Fruit fly (Drosophila melanogaster) whole organism, embryonic: ENCODE measurements around the gene CG14154.

Experiments
- Bdp1 ChIP-seq: fragments of 200-800 bp; sonication (Bioruptor generic); optimal IDR thresholded peaks from 3 replicates; lab custom pipeline; 2016; ENCODE audit warnings: missing biosample characterization, missing genetic modification characterization
- CG12391 ChIP-seq: fragments of 200-800 bp; sonication (Bioruptor generic); optimal IDR thresholded peaks from 3 replicates; lab custom pipeline; 2018; ENCODE audit warnings: missing biosample characterization, mild to moderate bottlenecking, missing genetic modification characterization, moderate library complexity
- CG12659 ChIP-seq: fragments of 200-800 bp; sonication (Bioruptor generic); optimal IDR thresholded peaks from 3 replicates; lab custom pipeline; 2017; ENCODE audit warnings: mild to moderate bottlenecking, missing biosample characterization, missing genetic modification reagents, missing genetic modification characterization
- CG13424 ChIP-seq: fragments of 200-800 bp; sonication (Bioruptor generic); optimal IDR thresholded peaks from 2 replicates; lab custom pipeline; 2019; ENCODE audit warnings: missing biosample characterization, mild to moderate bottlenecking, missing genetic modification characterization, moderate library complexity
- CG14965 ChIP-seq: fragments of 200-800 bp; sonication (Bioruptor generic); optimal IDR thresholded peaks from 2 replicates; lab custom pipeline; 2016; ENCODE audit warnings: missing biosample characterization, missing genetic modification characterization, borderline replicate concordance
- CG1529 ChIP-seq: fragments of 200-800 bp; sonication (Bioruptor generic); optimal IDR thresholded peaks from 3 replicates; lab custom pipeline; 2018; ENCODE audit warnings: missing biosample characterization, missing genetic modification characterization
- CG1602 ChIP-seq: fragments of 200-800 bp; sonication (Bioruptor generic); optimal IDR thresholded peaks from 3 replicates; lab custom pipeline; 2016; ENCODE audit warnings: missing biosample characterization, missing genetic modification characterization
- CG1603 ChIP-seq: fragments of 200-800 bp; sonication (Bioruptor generic); optimal IDR thresholded peaks from 2 replicates; lab custom pipeline; 2019; ENCODE audit warnings: missing biosample characterization, mild to moderate bottlenecking, missing genetic modification characterization, moderate library complexity
- CG1647 ChIP-seq: fragments of 200-800 bp; sonication (Bioruptor generic); optimal IDR thresholded peaks from 3 replicates; lab custom pipeline; 2016; ENCODE audit warnings: missing biosample characterization, missing genetic modification characterization
- CG17359 ChIP-seq: fragments of 200-800 bp; sonication (Bioruptor generic); optimal IDR thresholded peaks from 3 replicates; lab custom pipeline; 2018; ENCODE audit warnings: missing biosample characterization, mild to moderate bottlenecking, missing genetic modification characterization, moderate library complexity
- CG2116 ChIP-seq: fragments of 200-800 bp; sonication (Bioruptor generic); optimal IDR thresholded peaks from 3 replicates; lab custom pipeline; 2018; ENCODE audit warnings: missing biosample characterization, mild to moderate bottlenecking, missing genetic modification characterization
- CG31365 ChIP-seq: fragments of 200-800 bp; sonication (Bioruptor generic); optimal IDR thresholded peaks from 2 replicates; lab custom pipeline; 2018; ENCODE audit warnings: missing biosample characterization, mild to moderate bottlenecking, missing genetic modification characterization
- CG3838 ChIP-seq: fragments of 200-800 bp; sonication (Bioruptor generic); optimal IDR thresholded peaks from 3 replicates; lab custom pipeline; 2016; ENCODE audit warnings: missing biosample characterization, missing genetic modification characterization
- CG42726 ChIP-seq: fragments of 200-800 bp; sonication (Bioruptor generic); IDR thresholded peaks from 2 replicates; pipeline ENCODE4 v1.3.6; 2022; ENCODE audit warnings: missing biosample characterization, missing genetic modification characterization; ENCODE audit not compliant: partially characterized antibody
- CG6654 ChIP-seq: fragments of 200-800 bp; sonication (Bioruptor generic); optimal IDR thresholded peaks from 2 replicates; lab custom pipeline; 2017; ENCODE audit warnings: missing biosample characterization, mild to moderate bottlenecking, missing genetic modification characterization
- CG7963 ChIP-seq: fragments of 200-800 bp; sonication (Bioruptor generic); IDR thresholded peaks from 3 replicates; pipeline ENCODE4 v1.3.6; 2022; ENCODE audit warnings: missing biosample characterization, missing genetic modification characterization; ENCODE audit not compliant: partially characterized antibody
- CG8281 ChIP-seq: fragments of 200-800 bp; sonication (Bioruptor generic); optimal IDR thresholded peaks from 2 replicates; lab custom pipeline; 2018; ENCODE audit warnings: missing biosample characterization, mild to moderate bottlenecking, missing genetic modification characterization, moderate library complexity
- CG8359 ChIP-seq: fragments of 200-800 bp; sonication (Bioruptor generic); optimal IDR thresholded peaks from 2 replicates; lab custom pipeline; 2017; ENCODE audit warnings: missing biosample characterization, mild to moderate bottlenecking, missing genetic modification characterization, borderline replicate concordance
- CG9437 ChIP-seq: fragments of 200-800 bp; sonication (Bioruptor generic); optimal IDR thresholded peaks from 2 replicates; lab custom pipeline; 2018; ENCODE audit warnings: missing biosample characterization, mild to moderate bottlenecking, missing genetic modification characterization
- D19B ChIP-seq: fragments of 200-800 bp; sonication (Bioruptor generic); optimal IDR thresholded peaks from 2 replicates; lab custom pipeline; 2017; ENCODE audit warnings: missing biosample characterization, mild to moderate bottlenecking, missing genetic modification characterization
- Dll ChIP-seq: fragments of 200-800 bp; sonication (Bioruptor generic); IDR thresholded peaks from 4 replicates; pipeline ENCODE4 v1.3.6; 2022; ENCODE audit warnings: missing biosample characterization, missing genetic modification characterization; ENCODE audit not compliant: partially characterized antibody
- Hand ChIP-seq: fragments of 200-800 bp; sonication (Bioruptor generic); optimal IDR thresholded peaks from 2 replicates; lab custom pipeline; 2017; ENCODE audit warnings: mild to moderate bottlenecking, missing biosample characterization, missing genetic modification reagents, missing genetic modification characterization
- HmgZ ChIP-seq: fragments of 200-800 bp; sonication (Bioruptor generic); optimal IDR thresholded peaks from 2 replicates; lab custom pipeline; 2018; ENCODE audit warnings: missing biosample characterization, mild to moderate bottlenecking, missing genetic modification characterization
- Hmx ChIP-seq: fragments of 200-800 bp; sonication (Bioruptor generic); optimal IDR thresholded peaks from 2 replicates; lab custom pipeline; 2016; ENCODE audit warnings: missing biosample characterization, missing genetic modification characterization
- MESR4 ChIP-seq: fragments of 200-800 bp; sonication (Bioruptor generic); optimal IDR thresholded peaks from 2 replicates; lab custom pipeline; 2018; ENCODE audit warnings: missing biosample characterization, mild to moderate bottlenecking, missing genetic modification characterization, moderate library complexity
- Optix ChIP-seq: fragments of 200-800 bp; sonication (Bioruptor generic); IDR thresholded peaks from 3 replicates; pipeline ENCODE4 v1.3.6; 2022; ENCODE audit warnings: missing biosample characterization, missing genetic modification characterization
- Rx ChIP-seq: fragments of 200-800 bp; sonication (Bioruptor generic); IDR thresholded peaks from 2 replicates; pipeline ENCODE4 v1.3.6; 2022; ENCODE audit warnings: missing biosample characterization, missing genetic modification characterization
- ac ChIP-seq: fragments of 200-800 bp; sonication (Bioruptor generic); optimal IDR thresholded peaks from 3 replicates; lab custom pipeline; 2017; ENCODE audit warnings: missing biosample characterization, mild to moderate bottlenecking, missing genetic modification characterization
- az2 ChIP-seq: fragments of 200-800 bp; sonication (Bioruptor generic); optimal IDR thresholded peaks from 3 replicates; lab custom pipeline; 2016; ENCODE audit warnings: missing biosample characterization, missing genetic modification characterization
- crol ChIP-seq: fragments of 200-800 bp; sonication (Bioruptor generic); IDR thresholded peaks from 2 replicates; pipeline ENCODE4 v1.3.6; 2022; ENCODE audit warnings: missing biosample characterization, missing genetic modification characterization
- crp ChIP-seq, 2 experiments: fragments of 200-800 bp; sonication (Bioruptor generic); optimal IDR thresholded peaks; 2 replicates in 1 of 2; 3 replicates in 1 of 2; lab custom pipeline; 2017; ENCODE audit warnings: missing biosample characterization in 2 of 2, missing genetic modification characterization in 2 of 2, mild to moderate bottlenecking in 1 of 2, moderate library complexity in 1 of 2
- dm ChIP-seq: fragments of 200-800 bp; sonication (Bioruptor generic); optimal IDR thresholded peaks from 3 replicates; lab custom pipeline; 2016; ENCODE audit warnings: missing biosample characterization, missing genetic modification characterization
- hbn ChIP-seq: fragments of 200-800 bp; sonication (Bioruptor generic); IDR thresholded peaks from 2 replicates; pipeline ENCODE4 v1.3.6; 2022; ENCODE audit warnings: missing biosample characterization, missing genetic modification characterization; ENCODE audit not compliant: partially characterized antibody
- kni ChIP-seq: fragments of 200-800 bp; sonication (Bioruptor generic); optimal IDR thresholded peaks from 3 replicates; lab custom pipeline; 2017; ENCODE audit warnings: mild to moderate bottlenecking, missing biosample characterization, missing genetic modification reagents, missing genetic modification characterization
- lab ChIP-seq: fragments of 200-800 bp; sonication (Bioruptor generic); optimal IDR thresholded peaks from 3 replicates; lab custom pipeline; 2017; ENCODE audit warnings: missing biosample characterization, missing genetic modification characterization, mild to moderate bottlenecking, moderate library complexity, missing genetic modification reagents
- lola ChIP-seq, 3 experiments: fragments of >200 bp in 2 of 3; fragments of 200-800 bp in 1 of 3; sonication (Bioruptor generic) in 1 of 3; optimal IDR thresholded peaks; 2 replicates each; lab custom pipeline; 2017 to 2019; ENCODE audit warnings: missing biosample characterization in 3 of 3, missing genetic modification characterization in 3 of 3, mild to moderate bottlenecking in 1 of 3, moderate library complexity in 1 of 3
- nau ChIP-seq: fragments of 200-800 bp; sonication (Bioruptor generic); optimal IDR thresholded peaks from 3 replicates; lab custom pipeline; 2017; ENCODE audit warnings: missing biosample characterization, mild to moderate bottlenecking, missing genetic modification characterization, missing genetic modification reagents
- nerfin-1 ChIP-seq: fragments of 200-800 bp; sonication (Bioruptor generic); optimal IDR thresholded peaks from 3 replicates; lab custom pipeline; 2019; ENCODE audit warnings: missing biosample characterization, mild to moderate bottlenecking, missing genetic modification characterization, moderate library complexity
- pum ChIP-seq: fragments of 200-800 bp; sonication (Bioruptor generic); optimal IDR thresholded peaks from 2 replicates; lab custom pipeline; 2016; ENCODE audit warnings: missing biosample characterization, missing genetic modification characterization
- rib ChIP-seq: fragments of 200-800 bp; sonication (Bioruptor generic); IDR thresholded peaks from 2 replicates; pipeline ENCODE4 v1.3.6; 2022; ENCODE audit warnings: missing biosample characterization, missing genetic modification characterization
- sd ChIP-seq: fragments of 200-800 bp; sonication (Bioruptor generic); optimal IDR thresholded peaks from 3 replicates; lab custom pipeline; 2018; ENCODE audit warnings: missing biosample characterization, mild to moderate bottlenecking, missing genetic modification characterization, moderate library complexity
- sens-2 ChIP-seq: fragments of 200-800 bp; sonication (Bioruptor generic); IDR thresholded peaks from 2 replicates; pipeline ENCODE4 v1.3.6; 2022; ENCODE audit warnings: missing biosample characterization, missing genetic modification characterization
- so ChIP-seq: fragments of 200-800 bp; sonication (Bioruptor generic); IDR thresholded peaks from 3 replicates; pipeline ENCODE4 v1.3.6; 2022; ENCODE audit warnings: missing biosample characterization, missing genetic modification characterization
- tap ChIP-seq: fragments of 200-800 bp; optimal IDR thresholded peaks from 3 replicates; lab custom pipeline; 2019; ENCODE audit warnings: missing biosample characterization, mild to moderate bottlenecking, missing genetic modification characterization, moderate library complexity
- tio ChIP-seq: fragments of 200-800 bp; sonication (Bioruptor generic); optimal IDR thresholded peaks from 2 replicates; lab custom pipeline; 2017; ENCODE audit warnings: missing biosample characterization, missing genetic modification characterization, inconsistent platforms
- tna ChIP-seq: fragments of 200-800 bp; sonication (Bioruptor generic); IDR thresholded peaks from 2 replicates; pipeline ENCODE4 v1.3.6; 2022; ENCODE audit warnings: missing biosample characterization, missing genetic modification characterization; ENCODE audit not compliant: partially characterized antibody
- unc-4 ChIP-seq: fragments of 200-800 bp; sonication (Bioruptor generic); IDR thresholded peaks from 2 replicates; pipeline ENCODE4 v1.3.6; 2022; ENCODE audit warnings: missing biosample characterization, missing genetic modification characterization; ENCODE audit not compliant: partially characterized antibody
- zfh1 ChIP-seq: fragments of 200-800 bp; sonication (Bioruptor generic); IDR thresholded peaks from 3 replicates; pipeline ENCODE4 v1.3.6; 2022; ENCODE audit warnings: missing biosample characterization, missing genetic modification characterization

The CG14154 gene

DNA sequence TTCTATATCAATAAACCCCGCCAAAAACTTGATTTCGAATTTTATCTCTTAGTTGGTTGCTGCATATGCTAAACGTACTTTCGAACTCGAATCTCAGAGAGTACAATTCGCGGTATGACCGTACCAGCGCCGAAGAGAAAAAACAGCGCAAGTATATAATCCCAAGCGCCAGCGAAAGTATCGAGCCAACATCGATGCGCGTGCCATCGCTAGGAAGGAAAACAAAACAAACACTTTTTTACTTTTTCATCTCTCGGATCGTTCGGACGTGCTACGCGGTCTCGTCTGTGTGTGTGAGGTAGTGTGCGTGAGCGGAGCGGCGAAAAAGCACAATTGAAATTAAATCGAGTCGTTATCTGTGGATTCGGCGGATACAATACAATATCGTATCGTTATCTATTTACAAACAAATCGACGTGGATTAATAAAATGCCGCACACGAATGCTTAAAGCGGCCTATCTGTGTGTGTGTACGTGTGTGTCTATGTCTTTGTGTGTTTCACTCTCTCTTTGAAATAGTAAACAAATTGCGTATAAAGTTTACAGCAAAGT is 22.9 kb downstream of the CG14154 start, which contains the start of gene simj (continued):
- TF ChIP-seq tio (GFP tag; lab: Kevin White, UChicago) (no peak), so (peak; percentile 57; the same call in 1 of the 3 replicates), CG9437 (no peak), CG17359 (tag; lab: Kevin White, UChicago) (peak; percentile 29), tap (tag; lab: Kevin White, UChicago) (no peak), crol (GFP tag; lab: Robert Waterston, UW) (peak; percentile 7; the same call in 1 of the 2 replicates), CG1647 (GFP tag; lab: Kevin White, UChicago) (peak; percentile 13), HmgZ (tag; lab: Kevin White, UChicago) (peak; percentile 89), pum (no peak), CG2116 (peak; percentile 65), Dll (GFP tag; lab: Robert Waterston, UW) (peak; percentile 76), CG42726 (GFP tag; lab: Robert Waterston, UW) (peak; percentile 94), dm (peak; percentile 2), CG12391 (tag; lab: Kevin White, UChicago) (peak; percentile 70), Bdp1 (GFP tag; lab: Kevin White, UChicago) (no peak), ac (GFP tag; lab: Kevin White, UChicago) (no peak), zfh1 (GFP tag; lab: Robert Waterston, UW) (peak; percentile 69; the same call in 2 of the 3 replicates), D19B (GFP tag; lab: Kevin White, UChicago) (no peak), sens-2 (no peak), hbn (peak; percentile 88), CG8281 (tag; lab: Kevin White, UChicago) (no peak), Rx (no peak), kni (peak; percentile 53), Hmx (GFP tag; lab: Kevin White, UChicago) (no peak), MESR4 (GFP tag; lab: Kevin White, UChicago) (peak; percentile 68), CG14965 (GFP tag; lab: Kevin White, UChicago) (no peak), CG12659 (GFP tag; lab: Kevin White, UChicago) (peak; percentile 86), az2 (GFP tag; lab: Kevin White, UChicago) (peak; percentile 13), lab (GFP tag; lab: Kevin White, UChicago) (peak; percentile 76), nau (peak; percentile 58), lola (GFP tag; optimal IDR thresholded peaks at IDR 0.05; lab: Kevin White, UChicago) (peak in 1 of 3 experiments; percentile 41), Optix (GFP tag; lab: Robert Waterston, UW) (no peak), tna (GFP tag; lab: Robert Waterston, UW) (peak; percentile 84), nerfin-1 (peak; percentile 64), CG8359 (peak; percentile 31), sd (peak; percentile 59), crp (GFP tag; optimal IDR thresholded peaks at IDR 0.05; lab: Kevin White, UChicago) (peak in 1 of 2 experiments; percentile 63), CG13424 (tag; lab: Kevin White, UChicago) (peak; percentile 47), rib (GFP tag; lab: Robert Waterston, UW) (peak; percentile 70; the same call in 1 of the 2 replicates), CG31365 (peak; percentile 58), CG3838 (GFP tag; lab: Kevin White, UChicago) (peak; percentile 51), CG1602 (no peak), CG6654 (no peak), CG1529 (GFP tag; lab: Kevin White, UChicago) (no peak), CG7963 (GFP tag; lab: Robert Waterston, UW) (peak; percentile 74), unc-4 (GFP tag; lab: Robert Waterston, UW) (peak; percentile 85), Hand (GFP tag; lab: Kevin White, UChicago) (peak; percentile 3), CG1603 (tag; lab: Kevin White, UChicago) (peak; percentile 89)
